Worm (Caenorhabditis elegans): ENCODE results near the gene srlf-23.
A peak's percentile ranks its signal among the peaks of the same experiment; 100 is the strongest.

Gene srlf-23

ce11 chrV:858841-859456 lies 34.4 kb downstream of the srlf-23 start (continued):
- no peak for TF ChIP-seq attf-5 (GFP tag; optimal IDR thresholded peaks at IDR 0.05)
- TF ChIP-seq unc-130 (GFP tag; optimal IDR thresholded peaks at IDR 0.05): no peak
- TF ChIP-seq madf-3 (GFP tag; IDR thresholded peaks at IDR 0.05): no peak
- TF ChIP-seq F57A8.1 (GFP tag; optimal IDR thresholded peaks at IDR 0.05): no peak
- no peak for TF ChIP-seq ztf-26 (tag; optimal IDR thresholded peaks at IDR 0.05)
- TF ChIP-seq Y95B8A.8 (GFP tag; IDR thresholded peaks at IDR 0.05): no peak
- TF ChIP-seq B0336.3 (GFP tag; IDR thresholded peaks at IDR 0.05): no peak
- no peak for TF ChIP-seq B0019.2 (GFP tag; conservative IDR thresholded peaks at IDR 0.05)
- TF ChIP-seq C06A6.2 (GFP tag; conservative IDR thresholded peaks at IDR 0.05): no peak
- TF ChIP-seq mes-4 (tag; optimal IDR thresholded peaks at IDR 0.05): no peak
- no peak for TF ChIP-seq zfh-2 (GFP tag; conservative IDR thresholded peaks at IDR 0.05)
- TF ChIP-seq hlh-12 (tag; optimal IDR thresholded peaks at IDR 0.05): no peak
- TF ChIP-seq lir-1 (GFP tag; conservative IDR thresholded peaks at IDR 0.05): no peak
- TF ChIP-seq sdz-38 (tag; optimal IDR thresholded peaks at IDR 0.05): no peak
- no peak for TF ChIP-seq lin-35 (GFP tag; optimal IDR thresholded peaks at IDR 0.05)
- TF ChIP-seq nfya-1 (tag; optimal IDR thresholded peaks at IDR 0.05; ENCODE audit: borderline replicate concordance, insufficient read depth): no peak
- TF ChIP-seq lag-1 (GFP tag; IDR thresholded peaks at IDR 0.05): no peak
- no peak for TF ChIP-seq dpl-1 (GFP tag; optimal IDR thresholded peaks at IDR 0.05)
- no peak for TF ChIP-seq F37B4.10 (GFP tag; IDR thresholded peaks at IDR 0.05)
- no peak for TF ChIP-seq lin-54 (GFP tag; optimal IDR thresholded peaks at IDR 0.05)
- TF ChIP-seq ztf-25 (GFP tag; IDR thresholded peaks at IDR 0.05): no peak
- TF ChIP-seq let-526 (GFP tag; IDR thresholded peaks at IDR 0.05): no peak
- TF ChIP-seq mel-28 (tag; optimal IDR thresholded peaks at IDR 0.05; ENCODE audit: borderline replicate concordance): no peak
- no peak for TF ChIP-seq F55B11.4 (tag; optimal IDR thresholded peaks at IDR 0.05; ENCODE audit: borderline replicate concordance, insufficient read depth)
- TF ChIP-seq ceh-91 (GFP tag; IDR thresholded peaks at IDR 0.05): no peak
- TF ChIP-seq ceh-27 (GFP tag; optimal IDR thresholded peaks at IDR 0.05): no peak
- no peak for TF ChIP-seq ztf-22 (GFP tag; optimal IDR thresholded peaks at IDR 0.05)
- TF ChIP-seq D2030.7 (GFP tag; IDR thresholded peaks at IDR 0.05): peak; percentile 56; the same call in 1 of the 2 replicates
- TF ChIP-seq sea-2 (GFP tag; IDR thresholded peaks at IDR 0.05): peak; percentile 64; the same call in 1 of the 2 replicates
- no peak for TF ChIP-seq T26A5.8 (tag; optimal IDR thresholded peaks at IDR 0.05)
- TF ChIP-seq rec-8 (tag; optimal IDR thresholded peaks at IDR 0.05): no peak

ce11 chrV:856549-856948 lies 36.8 kb downstream of the srlf-23 start, which contains the start of gene K09C6.2:
Gene K09C6.2 (plus strand): TSS chrV:856849.
- TF ChIP-seq nhr-179 (tag; optimal IDR thresholded peaks at IDR 0.05) (no peak), F22D6.2 (tag; optimal IDR thresholded peaks at IDR 0.05) (no peak), tbp1 (GFP tag; optimal IDR thresholded peaks at IDR 0.05) (no peak), ama-1 (optimal IDR thresholded peaks at IDR 0.05) (no peak), ama-1 (GFP tag; optimal IDR thresholded peaks at IDR 0.05) (no peak), hmg-20 (GFP tag; IDR thresholded peaks at IDR 0.05) (no peak)

- no peak for TF ChIP-seq lin-40 (tag; optimal IDR thresholded peaks at IDR 0.05)
- TF ChIP-seq ekl-4 (GFP tag; IDR thresholded peaks at IDR 0.05): no peak
- TF ChIP-seq mcd-1 (GFP tag; IDR thresholded peaks at IDR 0.05): no peak
- no peak for TF ChIP-seq let-607 (tag; optimal IDR thresholded peaks at IDR 0.05)
- no peak for TF ChIP-seq somi-1 (GFP tag; optimal IDR thresholded peaks at IDR 0.05)
- TF ChIP-seq tbx-9 (tag; optimal IDR thresholded peaks at IDR 0.05; ENCODE audit: borderline replicate concordance): no peak
- no peak for TF ChIP-seq mel-28 (tag; optimal IDR thresholded peaks at IDR 0.05; ENCODE audit: borderline replicate concordance)
- no peak for TF ChIP-seq gei-17 (GFP tag; optimal IDR thresholded peaks at IDR 0.05)
- no peak for TF ChIP-seq nfyb-1 (GFP tag; IDR thresholded peaks at IDR 0.05)
- TF ChIP-seq ztf-3 (GFP tag; optimal IDR thresholded peaks at IDR 0.05): no peak
- TF ChIP-seq B0035.1 (tag; optimal IDR thresholded peaks at IDR 0.05): no peak
- no peak for TF ChIP-seq Y53G8AR.9 (GFP tag; conservative IDR thresholded peaks at IDR 0.05)
- no peak for TF ChIP-seq dpff-1 (tag; optimal IDR thresholded peaks at IDR 0.05)
Measured at ce11 chrV:854966-855365, 38.4 kb downstream of the srlf-23 start, which contains the start of gene K09C6.9. Gene K09C6.9 (minus strand): TSS chrV:855066.
